Worm (Caenorhabditis elegans): ENCODE measurements around the gene cdh-12.

ce11 chrIII:1225595-1225994 is 73.8 kb downstream of the cdh-12 start:
- no peak for TF ChIP-seq unc-62 (GFP tag; optimal IDR thresholded peaks at IDR 0.05 in 1 of 2)
- no peak for TF ChIP-seq unc-62 (tag; optimal IDR thresholded peaks at IDR 0.05)
- no peak for TF ChIP-seq fkh-10 (GFP tag; optimal IDR thresholded peaks at IDR 0.05)

Data from whole organism, L4 larva.